Worm (Caenorhabditis elegans): ENCODE data around the gene xdh-1.

DNA sequence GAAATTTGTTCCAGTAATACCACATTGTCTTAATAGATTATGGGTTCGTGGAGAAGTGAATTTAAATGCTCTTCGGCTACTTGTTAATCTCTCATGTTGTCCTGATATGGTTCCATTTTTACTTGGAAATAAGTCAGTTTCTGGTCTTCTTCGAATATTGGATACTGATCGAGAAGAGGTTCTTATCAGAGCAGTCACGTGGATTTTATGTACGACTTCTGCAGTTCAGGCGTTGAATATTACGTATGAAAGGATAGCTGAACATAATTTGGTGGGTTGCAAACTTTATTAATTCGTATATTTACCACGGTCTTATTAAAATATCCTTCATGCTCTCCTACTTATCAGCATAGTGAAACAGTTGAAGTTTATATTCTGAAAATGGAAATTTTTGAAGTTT lies 34.8 kb downstream of the xdh-1 start:
- TF ChIP-seq nhr-10 (tag; optimal IDR thresholded peaks at IDR 0.05) (no peak), elt-1 (tag; optimal IDR thresholded peaks at IDR 0.05) (no peak), unc-62 (GFP tag; optimal IDR thresholded peaks at IDR 0.05) (no peak), mbf-1 (tag; optimal IDR thresholded peaks at IDR 0.05) (no peak)

Measured in whole organism, L2 larva.